Fruit fly (Drosophila melanogaster): Measurements from ENCODE around the gene CG12446.

DNA sequence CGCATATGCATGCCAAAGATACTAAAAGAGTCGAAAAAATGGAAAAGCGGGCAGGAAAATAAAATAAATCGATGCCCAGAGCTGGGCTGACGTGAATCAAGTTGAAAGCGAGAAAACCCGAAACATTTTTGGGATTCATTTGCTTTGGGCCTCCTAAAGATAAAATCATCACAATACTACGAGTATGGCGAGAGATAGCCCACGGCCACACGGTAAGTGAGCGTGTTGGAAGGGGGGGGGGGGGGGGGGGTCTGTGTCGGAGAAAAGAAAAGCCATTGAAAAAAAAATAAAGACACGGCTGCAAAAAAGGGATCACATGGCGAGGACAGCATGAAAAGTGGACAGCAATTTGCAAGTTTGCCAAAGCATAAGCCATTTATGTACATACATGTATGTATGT lies 46.3 kb upstream of the CG12446 start:
- TF ChIP-seq h (optimal IDR thresholded peaks at IDR 0.05) (no peak), Sin3A (optimal IDR thresholded peaks at IDR 0.05) (no peak), Myc (optimal IDR thresholded peaks at IDR 0.05) (no peak)
